Worm (Caenorhabditis elegans) whole organism, L3 larva: ENCODE data around the gene srz-95.

Source experiments
- aly-2 ChIP-seq: fragments of 150-350 bp; optimal IDR thresholded peaks from 2 replicates; lab custom pipeline; 2014; ENCODE audit warnings: missing biosample characterization, missing genetic modification characterization
- daf-12 ChIP-seq: fragments of 150-350 bp; optimal IDR thresholded peaks from 2 replicates; lab custom pipeline; 2014; ENCODE audit warnings: missing biosample characterization, missing genetic modification reagents, missing genetic modification characterization
- egl-27 ChIP-seq: sonication (generic microtip); optimal IDR thresholded peaks from 4 replicates; lab custom pipeline; 2017; ENCODE audit warnings: missing biosample characterization, missing genetic modification reagents, missing genetic modification characterization
- lin-39 ChIP-seq: fragments of 150-350 bp; optimal IDR thresholded peaks from 2 replicates; lab custom pipeline; 2018; ENCODE audit warnings: missing biosample characterization, missing genetic modification reagents, missing genetic modification characterization
- mdl-1 ChIP-seq: fragments of 150-350 bp; optimal IDR thresholded peaks from 2 replicates; lab custom pipeline; 2014; ENCODE audit warnings: missing biosample characterization, missing genetic modification characterization
- nhr-28 ChIP-seq: fragments of 150-350 bp; optimal IDR thresholded peaks from 2 replicates; lab custom pipeline; 2014; ENCODE audit warnings: missing biosample characterization, missing genetic modification characterization
- pha-4 ChIP-seq: fragments of 150-350 bp; optimal IDR thresholded peaks from 2 replicates; lab custom pipeline; 2014; ENCODE audit warnings: missing biosample characterization, missing genetic modification reagents, missing genetic modification characterization
- sea-2 ChIP-seq: fragments of 150-350 bp; sonication (generic microtip); optimal IDR thresholded peaks from 4 replicates; lab custom pipeline; 2014; ENCODE audit warnings: missing biosample characterization, missing genetic modification reagents, missing genetic modification characterization
- snpc-4 ChIP-seq: fragments of 150-350 bp; optimal IDR thresholded peaks from 2 replicates; lab custom pipeline; 2014; ENCODE audit warnings: missing biosample characterization, missing genetic modification characterization
- tbx-2 ChIP-seq: sonication (generic microtip); optimal IDR thresholded peaks from 2 replicates; lab custom pipeline; 2016; ENCODE audit warnings: mild to moderate bottlenecking, missing genetic modification characterization, missing compliant biosample characterization
- zag-1 ChIP-seq: fragments of 150-350 bp; optimal IDR thresholded peaks from 2 replicates; lab custom pipeline; 2014; ENCODE audit warnings: missing biosample characterization, missing genetic modification characterization
- ztf-11 ChIP-seq: fragments of 150-350 bp; optimal IDR thresholded peaks from 2 replicates; lab custom pipeline; 2014; ENCODE audit warnings: missing biosample characterization, missing genetic modification characterization
- ztf-4 ChIP-seq: fragments of 150-350 bp; optimal IDR thresholded peaks from 2 replicates; lab custom pipeline; 2014; ENCODE audit warnings: missing biosample characterization, missing genetic modification characterization

- no peak for TF ChIP-seq snpc-4 (tag; lab: Kevin White, UChicago)
- no peak for TF ChIP-seq mdl-1
- TF ChIP-seq pha-4 (tag; lab: Kevin White, UChicago) = no peak
- TF ChIP-seq sea-2 = no peak
- TF ChIP-seq ztf-11 (tag; lab: Kevin White, UChicago) = no peak
- TF ChIP-seq lin-39 = no peak
- TF ChIP-seq tbx-2 (tag; lab: Kevin White, UChicago) = no peak
- no peak for TF ChIP-seq aly-2 (tag; lab: Kevin White, UChicago)
- no peak for TF ChIP-seq egl-27 (tag; lab: Kevin White, UChicago)
- no peak for TF ChIP-seq zag-1 (tag; lab: Kevin White, UChicago)
- TF ChIP-seq daf-12 (tag; lab: Kevin White, UChicago) = no peak
- no peak for TF ChIP-seq nhr-28
- no peak for TF ChIP-seq ztf-4
These were observed 27.9 kb downstream of the srz-95 start, which contains the start of gene F49H6.17 for ce11 chrV:17019690-17020089.
